Fruit fly (Drosophila melanogaster) whole organism, wandering third instar larva: Measurements from ENCODE around the gene CG11444.

Experiments used
- Hr78 ChIP-seq: fragments of >200 bp; optimal IDR thresholded peaks from 2 replicates; lab custom pipeline; 2017; ENCODE audit warnings: missing biosample characterization, missing genetic modification characterization
- foxo ChIP-seq, 2 experiments: fragments of 200-800 bp; sonication (Bioruptor generic); optimal IDR thresholded peaks; 2 replicates in 1 of 2; 3 replicates in 1 of 2; lab custom pipeline; 2016 to 2017; ENCODE audit warnings: missing biosample characterization in 2 of 2, missing genetic modification characterization in 2 of 2
- pan ChIP-seq: fragments of >200 bp; optimal IDR thresholded peaks from 2 replicates; lab custom pipeline; 2017
- psq ChIP-seq: fragments of 200-800 bp; sonication (Bioruptor generic); optimal IDR thresholded peaks from 3 replicates; lab custom pipeline; 2017; ENCODE audit warnings: missing biosample characterization, mild to moderate bottlenecking, missing genetic modification characterization, moderate library complexity

dm6 chrX:4551717-4552116, 2.5 kb downstream of the CG11444 start, which contains the start of the genes CG11436 and CG3527:
- TF ChIP-seq psq (GFP tag; lab: Kevin White, UChicago) (no peak), pan (lab: Kevin White, UChicago) (no peak), Hr78 (no peak), foxo (GFP tag; optimal IDR thresholded peaks at IDR 0.05; lab: Kevin White, UChicago) (no peak)
